Worm (Caenorhabditis elegans): ENCODE results near the gene F55A11.7.
A peak's percentile ranks its signal among the peaks of the same experiment; 100 is the strongest.

The F55A11.7 gene

ce11 chrV:11787742-11788238, 547 bp upstream of the F55A11.7 start, which contains the start of gene F55A11.8 (continued):
- TF ChIP-seq him-1 (tag; optimal IDR thresholded peaks at IDR 0.05) (peak; percentile 50), aptf-2 (GFP tag; conservative IDR thresholded peaks at IDR 0.05) (no peak), ztf-25 (GFP tag; IDR thresholded peaks at IDR 0.05) (no peak), B0035.1 (tag; optimal IDR thresholded peaks at IDR 0.05) (no peak), F52B5.7 (tag; optimal IDR thresholded peaks at IDR 0.05) (no peak), ztf-28 (GFP tag; IDR thresholded peaks at IDR 0.05) (no peak), Y67H2A.10 (GFP tag; conservative IDR thresholded peaks at IDR 0.05) (no peak), attf-3 (GFP tag; conservative IDR thresholded peaks at IDR 0.05) (no peak), sptf-2 (GFP tag; optimal IDR thresholded peaks at IDR 0.05) (no peak), egl-44 (GFP tag; IDR thresholded peaks at IDR 0.05) (no peak), madf-6 (GFP tag; IDR thresholded peaks at IDR 0.05) (peak; percentile 89), ets-4 (GFP tag; optimal IDR thresholded peaks at IDR 0.05) (no peak), hlh-26 (GFP tag; conservative IDR thresholded peaks at IDR 0.05) (no peak), B0019.2 (GFP tag; conservative IDR thresholded peaks at IDR 0.05) (no peak), efl-1 (GFP tag; optimal IDR thresholded peaks at IDR 0.05) (peak; percentile 64)

ce11 chrV:11782809-11783440, 4.3 kb downstream of the F55A11.7 start, which contains the start of gene F55A11.11:
TSS of gene F55A11.11 (plus strand) at chrV:11783149.
- TF ChIP-seq lir-1 (GFP tag; conservative IDR thresholded peaks at IDR 0.05) (peak; percentile 61), let-526 (GFP tag; IDR thresholded peaks at IDR 0.05) (peak; percentile 90), ceh-91 (GFP tag; IDR thresholded peaks at IDR 0.05) (no peak), Y67H2A.10 (GFP tag; conservative IDR thresholded peaks at IDR 0.05) (0 out of 2 replicates have a peak, but pooled peaks have one; percentile 56), aptf-2 (GFP tag; conservative IDR thresholded peaks at IDR 0.05) (0 out of 2 replicates have a peak, but pooled peaks have one; percentile 7), B0019.2 (GFP tag; conservative IDR thresholded peaks at IDR 0.05) (peak; percentile 76), ztf-25 (GFP tag; IDR thresholded peaks at IDR 0.05) (peak; percentile 87), akir-1 (GFP tag; optimal IDR thresholded peaks at IDR 0.05) (peak; percentile 86), lag-1 (GFP tag; IDR thresholded peaks at IDR 0.05) (no peak), nfyb-1 (GFP tag; IDR thresholded peaks at IDR 0.05) (peak; percentile 96), F39B2.1 (GFP tag; IDR thresholded peaks at IDR 0.05) (no peak), efl-1 (GFP tag; optimal IDR thresholded peaks at IDR 0.05) (peak; percentile 6), hmg-20 (GFP tag; IDR thresholded peaks at IDR 0.05) (peak; percentile 71; the same call in 1 of the 2 replicates), F52B5.7 (tag; optimal IDR thresholded peaks at IDR 0.05) (peak; percentile 98), tlf-1 (GFP tag; optimal IDR thresholded peaks at IDR 0.05) (peak; percentile 49), B0261.1 (tag; optimal IDR thresholded peaks at IDR 0.05) (peak; percentile 99), sea-2 (GFP tag; IDR thresholded peaks at IDR 0.05) (peak; percentile 74; the same call in 1 of the 2 replicates), F10E7.11 (tag; optimal IDR thresholded peaks at IDR 0.05) (peak; percentile 78), F55B11.4 (tag; optimal IDR thresholded peaks at IDR 0.05; ENCODE audit: borderline replicate concordance, insufficient read depth) (no peak), T26A5.8 (tag; optimal IDR thresholded peaks at IDR 0.05) (peak; percentile 89), egl-18 (GFP tag; IDR thresholded peaks at IDR 0.05) (peak; percentile 85; the same call in 1 of the 2 replicates), snpc-4 (GFP tag; optimal IDR thresholded peaks at IDR 0.05) (peak; percentile 82), snpc-4 (tag; optimal IDR thresholded peaks at IDR 0.05) (peak; percentile 25 to 83 (median 77)), lin-54 (GFP tag; optimal IDR thresholded peaks at IDR 0.05) (peak; percentile 81), lin-40 (tag; optimal IDR thresholded peaks at IDR 0.05) (peak; percentile 73), nfya-2 (GFP tag; IDR thresholded peaks at IDR 0.05) (0 out of 2 replicates have a peak, but pooled peaks have one; percentile 34), ceh-40 (GFP tag; IDR thresholded peaks at IDR 0.05) (peak; percentile 78; the same call in 1 of the 2 replicates), tbp1 (GFP tag; optimal IDR thresholded peaks at IDR 0.05) (peak; percentile 100), ztf-6 (GFP tag; IDR thresholded peaks at IDR 0.05) (peak; percentile 84; the same call in 1 of the 2 replicates), athp-1 (tag; optimal IDR thresholded peaks at IDR 0.05) (peak; percentile 94), nhr-179 (tag; optimal IDR thresholded peaks at IDR 0.05) (peak; percentile 48), repo-1 (tag; optimal IDR thresholded peaks at IDR 0.05) (peak; percentile 94), B0035.1 (tag; optimal IDR thresholded peaks at IDR 0.05) (peak; percentile 70), dox-1 (GFP tag; IDR thresholded peaks at IDR 0.05) (peak; percentile 93; the same call in 1 of the 2 replicates), ztf-26 (tag; optimal IDR thresholded peaks at IDR 0.05) (peak; percentile 92), tbx-9 (tag; optimal IDR thresholded peaks at IDR 0.05; ENCODE audit: borderline replicate concordance) (peak; percentile 52), F23B12.7 (tag; optimal IDR thresholded peaks at IDR 0.05; ENCODE audit: insufficient read depth) (peak; percentile 73)
